Fruit fly (Drosophila melanogaster) whole organism, embryonic: ENCODE data around the gene CG13862.

Source experiments
- Ada2b ChIP-seq: fragments of 200-800 bp; sonication (Bioruptor generic); IDR thresholded peaks from 2 replicates; pipeline ENCODE4 v1.3.6; 2022; ENCODE audit warnings: missing biosample characterization, missing genetic modification characterization
- Blimp-1 ChIP-seq: fragments of 200-800 bp; sonication (Bioruptor generic); optimal IDR thresholded peaks from 3 replicates; lab custom pipeline; 2018; ENCODE audit warnings: missing biosample characterization, missing genetic modification characterization, mild to moderate bottlenecking, moderate library complexity, missing genetic modification reagents
- CG1024 ChIP-seq: fragments of 200-800 bp; sonication (Bioruptor generic); IDR thresholded peaks from 2 replicates; pipeline ENCODE4 v1.3.6; 2022; ENCODE audit warnings: missing biosample characterization, missing genetic modification characterization
- CG10267 ChIP-seq: fragments of 200-800 bp; sonication (Bioruptor generic); optimal IDR thresholded peaks from 2 replicates; lab custom pipeline; 2018; ENCODE audit warnings: missing biosample characterization, mild to moderate bottlenecking, missing genetic modification characterization, moderate library complexity
- CG10431 ChIP-seq: fragments of 200-800 bp; sonication (Bioruptor generic); optimal IDR thresholded peaks from 3 replicates; lab custom pipeline; 2018; ENCODE audit warnings: missing biosample characterization, mild to moderate bottlenecking, missing genetic modification characterization
- CG11504 ChIP-seq: fragments of 200-800 bp; sonication (Bioruptor generic); optimal IDR thresholded peaks from 3 replicates; lab custom pipeline; 2019; ENCODE audit warnings: missing biosample characterization, mild to moderate bottlenecking, missing genetic modification characterization, moderate library complexity
- CG11695 ChIP-seq: fragments of 200-800 bp; sonication (Bioruptor generic); IDR thresholded peaks from 3 replicates; pipeline ENCODE4 v1.3.6; 2022; ENCODE audit warnings: missing biosample characterization, missing genetic modification characterization
- CG13424 ChIP-seq: fragments of 200-800 bp; sonication (Bioruptor generic); optimal IDR thresholded peaks from 2 replicates; lab custom pipeline; 2019; ENCODE audit warnings: missing biosample characterization, mild to moderate bottlenecking, missing genetic modification characterization, moderate library complexity
- CG15696 ChIP-seq: fragments of 200-800 bp; sonication (Bioruptor generic); optimal IDR thresholded peaks from 2 replicates; lab custom pipeline; 2019; ENCODE audit warnings: missing biosample characterization, mild to moderate bottlenecking, missing genetic modification characterization, moderate library complexity
- CG1603 ChIP-seq: fragments of 200-800 bp; sonication (Bioruptor generic); optimal IDR thresholded peaks from 2 replicates; lab custom pipeline; 2019; ENCODE audit warnings: missing biosample characterization, mild to moderate bottlenecking, missing genetic modification characterization, moderate library complexity
- CG17186 ChIP-seq: fragments of 200-800 bp; sonication (Bioruptor generic); optimal IDR thresholded peaks from 3 replicates; lab custom pipeline; 2017; ENCODE audit warnings: missing biosample characterization, missing genetic modification reagents, missing genetic modification characterization
- CG17359 ChIP-seq: fragments of 200-800 bp; sonication (Bioruptor generic); optimal IDR thresholded peaks from 3 replicates; lab custom pipeline; 2018; ENCODE audit warnings: missing biosample characterization, mild to moderate bottlenecking, missing genetic modification characterization, moderate library complexity
- CG17912 ChIP-seq: fragments of 200-800 bp; sonication (Bioruptor generic); optimal IDR thresholded peaks from 2 replicates; lab custom pipeline; 2018; ENCODE audit warnings: missing biosample characterization, mild to moderate bottlenecking, missing genetic modification characterization
- CG1792 ChIP-seq: fragments of 200-800 bp; sonication (Bioruptor generic); optimal IDR thresholded peaks from 2 replicates; lab custom pipeline; 2016; ENCODE audit warnings: missing biosample characterization, missing genetic modification characterization
- CG18011 ChIP-seq: fragments of 200-800 bp; sonication (Bioruptor generic); optimal IDR thresholded peaks from 2 replicates; lab custom pipeline; 2017; ENCODE audit warnings: missing biosample characterization, missing genetic modification characterization, mild to moderate bottlenecking, moderate library complexity, missing genotype
- CG30403 ChIP-seq: fragments of 200-800 bp; sonication (Bioruptor generic); optimal IDR thresholded peaks from 3 replicates; lab custom pipeline; 2016; ENCODE audit warnings: missing biosample characterization, missing genetic modification characterization
- CG3847 ChIP-seq: fragments of 200-800 bp; sonication (Bioruptor generic); IDR thresholded peaks from 2 replicates; pipeline ENCODE4 v1.3.6; 2022; ENCODE audit warnings: missing biosample characterization, missing genetic modification characterization
- CG6272 ChIP-seq: fragments of 200-800 bp; sonication (Bioruptor generic); IDR thresholded peaks from 2 replicates; pipeline ENCODE4 v1.3.6; 2022; ENCODE audit warnings: missing biosample characterization, missing genetic modification characterization
- CG6765 ChIP-seq: fragments of 200-800 bp; sonication (Bioruptor generic); optimal IDR thresholded peaks from 3 replicates; lab custom pipeline; 2017; ENCODE audit warnings: missing biosample characterization, mild to moderate bottlenecking, missing genetic modification characterization
- CG7839 ChIP-seq: fragments of 200-800 bp; sonication (Bioruptor generic); optimal IDR thresholded peaks from 3 replicates; lab custom pipeline; 2018; ENCODE audit warnings: missing biosample characterization, mild to moderate bottlenecking, missing genetic modification characterization, moderate library complexity
- CG8924 ChIP-seq: fragments of 200-800 bp; optimal IDR thresholded peaks from 3 replicates; lab custom pipeline; 2019; ENCODE audit warnings: missing biosample characterization, mild to moderate bottlenecking, missing genetic modification characterization, moderate library complexity
- Doc3 ChIP-seq: fragments of 200-800 bp; sonication (Bioruptor generic); IDR thresholded peaks from 3 replicates; pipeline ENCODE4 v1.3.6; 2022; ENCODE audit warnings: missing biosample characterization, missing genetic modification characterization; ENCODE audit not compliant: partially characterized antibody
- HLH3B ChIP-seq: fragments of 200-800 bp; sonication (Bioruptor generic); IDR thresholded peaks from 2 replicates; pipeline ENCODE4 v1.3.6; 2022; ENCODE audit warnings: missing biosample characterization, missing genetic modification characterization
- NK7.1 ChIP-seq: fragments of 200-800 bp; sonication (Bioruptor generic); optimal IDR thresholded peaks from 3 replicates; lab custom pipeline; 2016; ENCODE audit warnings: missing biosample characterization, missing genetic modification characterization
- Ptx1 ChIP-seq: fragments of 200-800 bp; sonication (Bioruptor generic); IDR thresholded peaks from 2 replicates; pipeline ENCODE4 v1.3.6; 2022; ENCODE audit warnings: missing biosample characterization, missing genetic modification characterization
- Sin3A ChIP-seq: fragments of >200 bp; optimal IDR thresholded peaks from 2 replicates; lab custom pipeline; 2018
- Trl ChIP-seq, 3 experiments: fragments of >200 bp in 2 of 3; fragments of 200-800 bp in 1 of 3; sonication (Bioruptor generic) in 1 of 3; optimal IDR thresholded peaks; 2 replicates in 1 of 3; 3 replicates in 2 of 3; lab custom pipeline; 2016 to 2017; ENCODE audit warnings: missing biosample characterization in 1 of 3, missing genetic modification characterization in 1 of 3
- YL-1 ChIP-seq: fragments of 200-800 bp; sonication (Bioruptor generic); optimal IDR thresholded peaks from 3 replicates; lab custom pipeline; 2017; ENCODE audit warnings: missing biosample characterization, mild to moderate bottlenecking, missing genetic modification characterization
- abd-A ChIP-seq: fragments of 200-800 bp; sonication (Bioruptor generic); optimal IDR thresholded peaks from 3 replicates; lab custom pipeline; 2019; ENCODE audit warnings: missing biosample characterization, mild to moderate bottlenecking, missing genetic modification characterization, moderate library complexity
- dimm ChIP-seq: fragments of 200-800 bp; sonication (Bioruptor generic); IDR thresholded peaks from 2 replicates; pipeline ENCODE4 v1.3.6; 2022; ENCODE audit warnings: missing biosample characterization, missing genetic modification characterization
- dysf ChIP-seq: fragments of 200-800 bp; sonication (Bioruptor generic); IDR thresholded peaks from 3 replicates; pipeline ENCODE4 v1.3.6; 2022; ENCODE audit warnings: missing biosample characterization, missing genetic modification characterization
- esg ChIP-seq: fragments of 200-800 bp; sonication (Bioruptor generic); conservative IDR thresholded peaks from 2 replicates; pipeline ENCODE4 v1.3.6; 2022; ENCODE audit warnings: missing biosample characterization, missing genetic modification characterization
- fd102C ChIP-seq: fragments of 200-800 bp; sonication (Bioruptor generic); optimal IDR thresholded peaks from 2 replicates; lab custom pipeline; 2018; ENCODE audit warnings: missing biosample characterization, mild to moderate bottlenecking, missing genetic modification characterization, moderate library complexity
- fd96Cb ChIP-seq: fragments of 200-800 bp; sonication (Bioruptor generic); optimal IDR thresholded peaks from 2 replicates; lab custom pipeline; 2018; ENCODE audit warnings: missing biosample characterization, mild to moderate bottlenecking, missing genetic modification characterization, moderate library complexity
- ftz-f1 ChIP-seq: fragments of 200-800 bp; sonication (Bioruptor generic); optimal IDR thresholded peaks from 2 replicates; lab custom pipeline; 2016; ENCODE audit warnings: missing biosample characterization, missing genetic modification characterization
- gcm2 ChIP-seq: fragments of 200-800 bp; sonication (Bioruptor generic); optimal IDR thresholded peaks from 2 replicates; lab custom pipeline; 2016; ENCODE audit warnings: missing biosample characterization, missing genetic modification characterization
- gem ChIP-seq: fragments of 200-800 bp; sonication (Bioruptor generic); optimal IDR thresholded peaks from 2 replicates; lab custom pipeline; 2019; ENCODE audit warnings: missing biosample characterization, mild to moderate bottlenecking, missing genetic modification characterization, moderate library complexity
- kni ChIP-seq: fragments of 200-800 bp; sonication (Bioruptor generic); optimal IDR thresholded peaks from 3 replicates; lab custom pipeline; 2017; ENCODE audit warnings: mild to moderate bottlenecking, missing biosample characterization, missing genetic modification reagents, missing genetic modification characterization
- nau ChIP-seq: fragments of 200-800 bp; sonication (Bioruptor generic); optimal IDR thresholded peaks from 3 replicates; lab custom pipeline; 2017; ENCODE audit warnings: missing biosample characterization, mild to moderate bottlenecking, missing genetic modification characterization, missing genetic modification reagents
- oc ChIP-seq: fragments of 200-800 bp; sonication (Bioruptor generic); optimal IDR thresholded peaks from 2 replicates; lab custom pipeline; 2018; ENCODE audit warnings: missing biosample characterization, mild to moderate bottlenecking, missing genetic modification characterization, moderate library complexity
- pan ChIP-seq, 4 experiments: fragments of >200 bp in 3 of 4; fragments of 200-800 bp in 1 of 4; sonication (Bioruptor generic) in 1 of 4; optimal IDR thresholded peaks in 3 of 4; IDR thresholded peaks in 1 of 4; 2 replicates each; pipeline versions ENCODE4 v1.3.6 to Lab custom; 2017 to 2022; ENCODE audit warnings: missing biosample characterization in 2 of 4, missing genetic modification characterization in 2 of 4, mixed read lengths in 1 of 4
- prd ChIP-seq, 3 experiments: fragments of >200 bp in 2 of 3; fragments of 200-800 bp in 1 of 3; sonication (Bioruptor generic) in 1 of 3; optimal IDR thresholded peaks in 2 of 3; IDR thresholded peaks in 1 of 3; 2 replicates in 2 of 3; 3 replicates in 1 of 3; pipeline versions ENCODE4 v1.3.6 to Lab custom; 2017 to 2022; ENCODE audit warnings: missing biosample characterization in 1 of 3, missing genetic modification characterization in 1 of 3
- row ChIP-seq: fragments of 200-800 bp; sonication (Bioruptor generic); IDR thresholded peaks from 3 replicates; pipeline ENCODE4 v1.3.6; 2022; ENCODE audit warnings: missing biosample characterization, missing genetic modification characterization
- stc ChIP-seq: fragments of 200-800 bp; sonication (Bioruptor generic); IDR thresholded peaks from 2 replicates; pipeline ENCODE4 v1.3.6; 2022; ENCODE audit warnings: missing biosample characterization, missing genetic modification characterization
- trh ChIP-seq: fragments of 200-800 bp; sonication (Bioruptor generic); optimal IDR thresholded peaks from 2 replicates; lab custom pipeline; 2016; ENCODE audit warnings: missing biosample characterization, missing genetic modification characterization
- ttk ChIP-seq: fragments of 200-800 bp; sonication (Bioruptor generic); IDR thresholded peaks from 2 replicates; pipeline ENCODE4 v2.1.2; 2022; ENCODE audit warnings: missing biosample characterization, missing genetic modification characterization
- tup ChIP-seq: fragments of 200-800 bp; sonication (Bioruptor generic); optimal IDR thresholded peaks from 2 replicates; lab custom pipeline; 2016; ENCODE audit warnings: missing biosample characterization, mild to moderate bottlenecking, missing genetic modification characterization, moderate library complexity

Gene CG13862

dm6 chr3R:22328665-22329350 is 3.0 kb upstream of the CG13862 start, which contains the start of gene CG7080 (continued):
- TF ChIP-seq CG1792 (GFP tag; lab: Kevin White, UChicago) (no peak), HLH3B (GFP tag; lab: Robert Waterston, UW) (peak; percentile 27; the same call in 1 of the 2 replicates), gcm2 (GFP tag; lab: Kevin White, UChicago) (no peak), CG10431 (no peak), esg (GFP tag; lab: Robert Waterston, UW) (0 out of 2 replicates have a peak, but pooled peaks have one; percentile 20), CG6272 (GFP tag; lab: Robert Waterston, UW) (0 out of 2 replicates have a peak, but pooled peaks have one; percentile 29), kni (GFP tag; lab: Kevin White, UChicago) (no peak), CG3847 (no peak), CG18011 (no peak), Trl (optimal IDR thresholded peaks at IDR 0.05; lab: Kevin White, UChicago) (no peak), Trl (GFP tag; optimal IDR thresholded peaks at IDR 0.05; lab: Kevin White, UChicago) (no peak), oc (tag; lab: Kevin White, UChicago) (peak; percentile 4), Blimp-1 (GFP tag; lab: Kevin White, UChicago) (peak; percentile 21), Ptx1 (GFP tag; lab: Robert Waterston, UW) (0 out of 2 replicates have a peak, but pooled peaks have one; percentile 32), CG8924 (tag; lab: Kevin White, UChicago) (no peak), nau (GFP tag; lab: Kevin White, UChicago) (peak; percentile 1), YL-1 (GFP tag; lab: Kevin White, UChicago) (no peak), Ada2b (peak; percentile 27; the same call in 1 of the 2 replicates), ftz-f1 (no peak), CG1024 (GFP tag; lab: Robert Waterston, UW) (no peak), CG15696 (tag; lab: Kevin White, UChicago) (no peak), CG30403 (GFP tag; lab: Kevin White, UChicago) (peak; percentile 29), tup (GFP tag; lab: Kevin White, UChicago) (no peak), pan (optimal IDR thresholded peaks at IDR 0.05; lab: Kevin White, UChicago) (no peak), pan (GFP tag; optimal IDR thresholded peaks at IDR 0.05 in 1 of 2, IDR thresholded peaks at IDR 0.05 in 1 of 2) (peak in 1 of 2 experiments; percentile 15), CG7839 (peak; percentile 27), CG1603 (tag; lab: Kevin White, UChicago) (peak; percentile 48), stc (GFP tag; lab: Robert Waterston, UW) (peak; percentile 62), CG17186 (GFP tag; lab: Kevin White, UChicago) (no peak), CG13424 (peak; percentile 34), dimm (no peak), prd (optimal IDR thresholded peaks at IDR 0.05; lab: Kevin White, UChicago) (no peak), prd (GFP tag; IDR thresholded peaks at IDR 0.05; lab: Robert Waterston, UW) (peak; percentile 25; the same call in 1 of the 3 replicates), ttk (peak; percentile 21; the same call in 1 of the 2 replicates), CG10267 (tag; lab: Kevin White, UChicago) (no peak), trh (GFP tag; lab: Kevin White, UChicago) (no peak), CG11504 (peak; percentile 72), Doc3 (GFP tag; lab: Robert Waterston, UW) (no peak), CG11695 (GFP tag; lab: Robert Waterston, UW) (no peak), CG17912 (GFP tag; lab: Kevin White, UChicago) (no peak), gem (tag; lab: Kevin White, UChicago) (peak; percentile 66), fd102C (no peak), dysf (GFP tag; lab: Robert Waterston, UW) (0 out of 3 replicates have a peak, but pooled peaks have one; percentile 20), Sin3A (no peak), CG17359 (peak; percentile 54), CG6765 (GFP tag; lab: Kevin White, UChicago) (no peak), row (GFP tag; lab: Robert Waterston, UW) (peak; percentile 42; the same call in 1 of the 3 replicates), NK7.1 (no peak), fd96Cb (peak; percentile 50), abd-A (tag; lab: Kevin White, UChicago) (no peak)
